Fruit fly (Drosophila melanogaster) whole organism, embryonic: ENCODE measurements around the gene CG34251.

Source experiments
- CG10209 ChIP-seq: fragments of 200-800 bp; sonication (Bioruptor generic); optimal IDR thresholded peaks from 3 replicates; lab custom pipeline; 2017; ENCODE audit warnings: missing biosample characterization, mild to moderate bottlenecking, missing genetic modification characterization, missing genetic modification reagents
- CG10274 ChIP-seq: fragments of 200-800 bp; sonication (Bioruptor generic); optimal IDR thresholded peaks from 3 replicates; lab custom pipeline; 2017; ENCODE audit warnings: missing biosample characterization, mild to moderate bottlenecking, missing genetic modification characterization
- CG10462 ChIP-seq: fragments of 200-800 bp; sonication (Bioruptor generic); optimal IDR thresholded peaks from 2 replicates; lab custom pipeline; 2016; ENCODE audit warnings: missing biosample characterization, missing genetic modification characterization
- CG11696 ChIP-seq: fragments of 200-800 bp; sonication (Bioruptor generic); IDR thresholded peaks from 2 replicates; pipeline ENCODE4 v1.3.6; 2022; ENCODE audit warnings: missing biosample characterization, missing genetic modification characterization
- CG13424 ChIP-seq: fragments of 200-800 bp; sonication (Bioruptor generic); optimal IDR thresholded peaks from 2 replicates; lab custom pipeline; 2019; ENCODE audit warnings: missing biosample characterization, mild to moderate bottlenecking, missing genetic modification characterization, moderate library complexity
- CG14014 ChIP-seq: fragments of 200-800 bp; sonication (Bioruptor generic); IDR thresholded peaks from 2 replicates; pipeline ENCODE4 v1.3.6; 2022; ENCODE audit warnings: missing biosample characterization, missing genetic modification characterization
- CG14965 ChIP-seq: fragments of 200-800 bp; sonication (Bioruptor generic); optimal IDR thresholded peaks from 2 replicates; lab custom pipeline; 2016; ENCODE audit warnings: missing biosample characterization, missing genetic modification characterization, borderline replicate concordance
- CG15514 ChIP-seq: fragments of 200-800 bp; sonication (Bioruptor generic); optimal IDR thresholded peaks from 3 replicates; lab custom pipeline; 2017; ENCODE audit warnings: missing biosample characterization, missing genetic modification characterization, mild to moderate bottlenecking, moderate library complexity, missing genetic modification reagents
- CG17568 ChIP-seq: fragments of 200-800 bp; sonication (Bioruptor generic); optimal IDR thresholded peaks from 2 replicates; lab custom pipeline; 2018; ENCODE audit warnings: missing biosample characterization, mild to moderate bottlenecking, missing genetic modification characterization, moderate library complexity
- CG18011 ChIP-seq: fragments of 200-800 bp; sonication (Bioruptor generic); optimal IDR thresholded peaks from 2 replicates; lab custom pipeline; 2017; ENCODE audit warnings: missing biosample characterization, missing genetic modification characterization, mild to moderate bottlenecking, moderate library complexity, missing genotype
- CG3281 ChIP-seq: fragments of 200-800 bp; sonication (Bioruptor generic); optimal IDR thresholded peaks from 3 replicates; lab custom pipeline; 2017; ENCODE audit warnings: missing biosample characterization, mild to moderate bottlenecking, missing genetic modification characterization
- CG4820 ChIP-seq: fragments of 200-800 bp; sonication (Bioruptor generic); optimal IDR thresholded peaks from 3 replicates; lab custom pipeline; 2016; ENCODE audit warnings: missing biosample characterization, missing genetic modification characterization
- CG6765 ChIP-seq: fragments of 200-800 bp; sonication (Bioruptor generic); optimal IDR thresholded peaks from 3 replicates; lab custom pipeline; 2017; ENCODE audit warnings: missing biosample characterization, mild to moderate bottlenecking, missing genetic modification characterization
- CG7357 ChIP-seq: fragments of 200-800 bp; sonication (Bioruptor generic); IDR thresholded peaks from 3 replicates; pipeline ENCODE4 v1.3.6; 2022; ENCODE audit warnings: missing biosample characterization, missing genetic modification characterization
- CG9932 ChIP-seq: fragments of 200-800 bp; sonication (Bioruptor generic); IDR thresholded peaks from 2 replicates; pipeline ENCODE4 v1.3.6; 2022; ENCODE audit warnings: missing biosample characterization, missing genetic modification characterization
- CrebB ChIP-seq: fragments of 200-800 bp; sonication (Bioruptor generic); optimal IDR thresholded peaks from 3 replicates; lab custom pipeline; 2018; ENCODE audit warnings: missing biosample characterization, mild to moderate bottlenecking, missing genetic modification characterization
- D ChIP-seq, 2 experiments: fragments of 200-800 bp in 1 of 2; fragments of >200 bp in 1 of 2; sonication (Bioruptor generic) in 1 of 2; optimal IDR thresholded peaks; 2 replicates in 1 of 2; 3 replicates in 1 of 2; lab custom pipeline; 2017; ENCODE audit warnings: mild to moderate bottlenecking in 1 of 2, missing biosample characterization in 1 of 2, missing genetic modification characterization in 1 of 2, missing genetic modification reagents in 1 of 2
- Deaf1 ChIP-seq: fragments of 200-800 bp; optimal IDR thresholded peaks from 3 replicates; lab custom pipeline; 2019; ENCODE audit warnings: missing biosample characterization, mild to moderate bottlenecking, missing genetic modification characterization, moderate library complexity
- Hr39 ChIP-seq: fragments of >200 bp; optimal IDR thresholded peaks from 2 replicates; lab custom pipeline; 2017
- Hr78 ChIP-seq, 2 experiments: fragments of 200-800 bp in 1 of 2; fragments of >200 bp in 1 of 2; sonication (Bioruptor generic) in 1 of 2; optimal IDR thresholded peaks; 2 replicates each; lab custom pipeline; 2017 to 2019; ENCODE audit warnings: missing biosample characterization in 2 of 2, missing genetic modification characterization in 2 of 2, mild to moderate bottlenecking in 1 of 2, moderate library complexity in 1 of 2
- MBD-R2 ChIP-seq: fragments of 200-800 bp; sonication (Bioruptor generic); IDR thresholded peaks from 2 replicates; pipeline ENCODE4 v1.3.6; 2022; ENCODE audit warnings: missing biosample characterization, missing genetic modification characterization
- Mad ChIP-seq: fragments of 200-800 bp; sonication (Bioruptor generic); optimal IDR thresholded peaks from 2 replicates; lab custom pipeline; 2016; ENCODE audit warnings: missing biosample characterization, missing genetic modification characterization
- Med ChIP-seq: fragments of 200-800 bp; sonication (Bioruptor generic); peaks from one replicate; lab custom pipeline; 2016; ENCODE audit warnings: missing biosample characterization, missing genetic modification characterization, mild to moderate bottlenecking, inconsistent platforms, moderate library complexity
- Neu2 ChIP-seq: fragments of 200-800 bp; sonication (Bioruptor generic); optimal IDR thresholded peaks from 3 replicates; lab custom pipeline; 2016; ENCODE audit warnings: missing biosample characterization, missing genetic modification characterization, borderline replicate concordance
- Nf-YB ChIP-seq: fragments of 200-800 bp; sonication (Bioruptor generic); optimal IDR thresholded peaks from 3 replicates; lab custom pipeline; 2019; ENCODE audit warnings: missing biosample characterization, mild to moderate bottlenecking, missing genetic modification characterization, moderate library complexity
- Nf-YC ChIP-seq: fragments of 200-800 bp; optimal IDR thresholded peaks from 3 replicates; lab custom pipeline; 2019; ENCODE audit warnings: missing biosample characterization, mild to moderate bottlenecking, missing genetic modification characterization, moderate library complexity
- Six4 ChIP-seq: fragments of 200-800 bp; sonication (Bioruptor generic); optimal IDR thresholded peaks from 2 replicates; lab custom pipeline; 2016; ENCODE audit warnings: missing biosample characterization, missing genetic modification characterization
- Stat92E ChIP-seq, 3 experiments: fragments of >200 bp in 2 of 3; fragments of 200-800 bp in 1 of 3; sonication (Bioruptor generic) in 1 of 3; optimal IDR thresholded peaks; 2 replicates each; lab custom pipeline; 2017 to 2019; ENCODE audit warnings: missing biosample characterization in 3 of 3, missing genetic modification characterization in 3 of 3, mild to moderate bottlenecking in 1 of 3, moderate library complexity in 1 of 3
- Xbp1 ChIP-seq: fragments of 200-800 bp; sonication (Bioruptor generic); optimal IDR thresholded peaks from 3 replicates; lab custom pipeline; 2016; ENCODE audit warnings: missing biosample characterization, mild to moderate bottlenecking, missing genetic modification characterization
- amos ChIP-seq: fragments of 200-800 bp; sonication (Bioruptor generic); IDR thresholded peaks from 2 replicates; pipeline ENCODE4 v1.3.6; 2022; ENCODE audit warnings: missing biosample characterization, missing genetic modification characterization; ENCODE audit not compliant: partially characterized antibody
- br ChIP-seq: fragments of >200 bp; optimal IDR thresholded peaks from 2 replicates; lab custom pipeline; 2017
- chinmo ChIP-seq: fragments of 200-800 bp; sonication (Bioruptor generic); IDR thresholded peaks from 4 replicates; pipeline ENCODE4 v1.3.6; 2022; ENCODE audit warnings: missing biosample characterization, missing genetic modification characterization; ENCODE audit not compliant: partially characterized antibody
- ci ChIP-seq: fragments of 200-800 bp; sonication (Bioruptor generic); IDR thresholded peaks from 3 replicates; pipeline ENCODE4 v1.3.6; 2022; ENCODE audit warnings: missing biosample characterization, missing genetic modification characterization
- dan ChIP-seq: fragments of 200-800 bp; sonication (Bioruptor generic); IDR thresholded peaks from 2 replicates; pipeline ENCODE4 v1.3.6; 2022; ENCODE audit warnings: missing biosample characterization, missing genetic modification characterization
- dimm ChIP-seq: fragments of 200-800 bp; sonication (Bioruptor generic); IDR thresholded peaks from 2 replicates; pipeline ENCODE4 v1.3.6; 2022; ENCODE audit warnings: missing biosample characterization, missing genetic modification characterization
- dysf ChIP-seq: fragments of 200-800 bp; sonication (Bioruptor generic); IDR thresholded peaks from 3 replicates; pipeline ENCODE4 v1.3.6; 2022; ENCODE audit warnings: missing biosample characterization, missing genetic modification characterization
- en ChIP-seq: fragments of 200-800 bp; sonication (Bioruptor generic); optimal IDR thresholded peaks from 2 replicates; lab custom pipeline; 2016; ENCODE audit warnings: missing biosample characterization, missing genetic modification characterization
- eyg ChIP-seq: fragments of 200-800 bp; sonication (Bioruptor generic); optimal IDR thresholded peaks from 3 replicates; lab custom pipeline; 2016; ENCODE audit warnings: missing biosample characterization, missing genetic modification characterization
- fd96Cb ChIP-seq: fragments of 200-800 bp; sonication (Bioruptor generic); optimal IDR thresholded peaks from 2 replicates; lab custom pipeline; 2018; ENCODE audit warnings: missing biosample characterization, mild to moderate bottlenecking, missing genetic modification characterization, moderate library complexity
- gem ChIP-seq: fragments of 200-800 bp; sonication (Bioruptor generic); optimal IDR thresholded peaks from 2 replicates; lab custom pipeline; 2019; ENCODE audit warnings: missing biosample characterization, mild to moderate bottlenecking, missing genetic modification characterization, moderate library complexity
- gsb-n ChIP-seq: fragments of 200-800 bp; sonication (Bioruptor generic); optimal IDR thresholded peaks from 3 replicates; lab custom pipeline; 2018; ENCODE audit warnings: missing biosample characterization, mild to moderate bottlenecking, missing genetic modification characterization
- insv ChIP-seq, 2 experiments: fragments of 200-800 bp; sonication (Bioruptor generic); optimal IDR thresholded peaks; 3 replicates each; lab custom pipeline; 2016 to 2018; ENCODE audit warnings: missing biosample characterization in 2 of 2, missing genetic modification characterization in 2 of 2
- mld ChIP-seq: fragments of 200-800 bp; sonication (Bioruptor generic); IDR thresholded peaks from 3 replicates; pipeline ENCODE4 v1.3.6; 2022; ENCODE audit warnings: missing biosample characterization, missing genetic modification characterization; ENCODE audit not compliant: partially characterized antibody
- nau ChIP-seq: fragments of 200-800 bp; sonication (Bioruptor generic); optimal IDR thresholded peaks from 3 replicates; lab custom pipeline; 2017; ENCODE audit warnings: missing biosample characterization, mild to moderate bottlenecking, missing genetic modification characterization, missing genetic modification reagents
- oc ChIP-seq: fragments of 200-800 bp; sonication (Bioruptor generic); optimal IDR thresholded peaks from 2 replicates; lab custom pipeline; 2018; ENCODE audit warnings: missing biosample characterization, mild to moderate bottlenecking, missing genetic modification characterization, moderate library complexity
- pzg ChIP-seq: fragments of 200-800 bp; sonication (Bioruptor generic); optimal IDR thresholded peaks from 3 replicates; lab custom pipeline; 2018; ENCODE audit warnings: missing biosample characterization, mild to moderate bottlenecking, missing genetic modification characterization, moderate library complexity
- sens ChIP-seq: fragments of 200-800 bp; sonication (Bioruptor generic); peaks from one replicate; lab custom pipeline; 2016; ENCODE audit warnings: missing biosample characterization, missing genetic modification characterization
- unpg ChIP-seq: fragments of 200-800 bp; sonication (Bioruptor generic); optimal IDR thresholded peaks from 3 replicates; lab custom pipeline; 2018; ENCODE audit warnings: missing biosample characterization, mild to moderate bottlenecking, missing genetic modification characterization, moderate library complexity
- wor ChIP-seq: fragments of 200-800 bp; sonication (Bioruptor generic); IDR thresholded peaks from 2 replicates; pipeline ENCODE4 v1.3.6; 2022; ENCODE audit warnings: missing biosample characterization, missing genetic modification characterization
- zen ChIP-seq: fragments of 200-800 bp; sonication (Bioruptor generic); optimal IDR thresholded peaks from 3 replicates; lab custom pipeline; 2018; ENCODE audit warnings: missing biosample characterization, mild to moderate bottlenecking, missing genetic modification characterization, moderate library complexity

CG34251 gene

DNA sequence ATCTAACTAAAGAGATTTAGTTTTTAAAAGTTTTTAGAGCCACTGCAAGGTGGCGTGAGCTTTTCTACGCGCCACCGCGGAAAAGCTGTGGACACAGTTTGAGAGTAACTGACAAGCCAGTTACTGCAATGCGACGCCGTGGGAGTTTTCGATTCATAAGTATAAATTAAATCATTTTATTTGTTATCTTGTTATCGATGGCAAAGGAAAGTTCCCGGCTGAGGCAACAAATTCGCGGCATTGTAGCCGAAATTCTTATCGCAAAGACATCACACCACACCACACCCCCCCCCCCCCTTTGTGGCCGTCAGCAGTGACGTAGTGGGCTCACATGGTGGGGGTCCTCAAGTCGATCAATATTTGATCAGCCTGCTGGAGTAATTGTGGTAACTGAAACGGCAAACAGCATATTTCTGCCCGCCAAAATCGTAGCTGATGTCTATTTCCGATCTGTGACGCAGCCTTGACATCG is 15.5 kb upstream of the CG34251 start (continued):
- peak; percentile 12 for TF ChIP-seq CG18011 (GFP tag; lab: Kevin White, UChicago)
- TF ChIP-seq CG15514 (GFP tag; lab: Kevin White, UChicago) = peak; percentile 70
- TF ChIP-seq en = no peak
- TF ChIP-seq mld (GFP tag; lab: Robert Waterston, UW) = no peak
- no peak for TF ChIP-seq zen
- no peak for TF ChIP-seq br (lab: Kevin White, UChicago)
- peak; percentile 73 for TF ChIP-seq CG3281
- no peak for TF ChIP-seq CG14965
- peak; percentile 46 for TF ChIP-seq CG10209 (GFP tag; lab: Kevin White, UChicago)
- TF ChIP-seq Hr78 (GFP tag; optimal IDR thresholded peaks at IDR 0.05; lab: Kevin White, UChicago) = no peak
- TF ChIP-seq Stat92E (GFP tag; optimal IDR thresholded peaks at IDR 0.05; lab: Kevin White, UChicago) = no peak
- TF ChIP-seq chinmo (GFP tag; lab: Robert Waterston, UW) = peak; percentile 90
- TF ChIP-seq eyg = no peak
- peak; percentile 33 for TF ChIP-seq CG10274 (GFP tag; lab: Kevin White, UChicago)
- no peak for TF ChIP-seq oc
- peak; percentile 51 for TF ChIP-seq CrebB (tag; lab: Kevin White, UChicago)
- TF ChIP-seq CG14014 (GFP tag; lab: Robert Waterston, UW) = peak; percentile 27; the same call in 1 of the 2 replicates
- TF ChIP-seq Nf-YC (tag; lab: Kevin White, UChicago) = no peak
- TF ChIP-seq dan (GFP tag; lab: Robert Waterston, UW) = no peak
- TF ChIP-seq D (optimal IDR thresholded peaks at IDR 0.05; lab: Kevin White, UChicago) = no peak
- peak; percentile 8 for TF ChIP-seq D (GFP tag; optimal IDR thresholded peaks at IDR 0.05; lab: Kevin White, UChicago)
- TF ChIP-seq Xbp1 (GFP tag; lab: Kevin White, UChicago) = no peak
- TF ChIP-seq CG9932 (GFP tag; lab: Robert Waterston, UW) = peak; percentile 35; the same call in 1 of the 2 replicates
- peak; percentile 7 for TF ChIP-seq unpg
- TF ChIP-seq wor = no peak
- peak; percentile 36 for TF ChIP-seq CG17568 (GFP tag; lab: Kevin White, UChicago)
- TF ChIP-seq gsb-n (tag; lab: Kevin White, UChicago) = no peak
- TF ChIP-seq fd96Cb = peak; percentile 9
- TF ChIP-seq ci = peak; percentile 74; the same call in 2 of the 3 replicates
- TF ChIP-seq sens = no peak
- TF ChIP-seq insv (GFP tag; optimal IDR thresholded peaks at IDR 0.05; lab: Kevin White, UChicago) = no peak
- TF ChIP-seq CG13424 (tag; lab: Kevin White, UChicago) = peak; percentile 39
- 0 out of 2 replicates have a peak, but pooled peaks have one; percentile 24 for TF ChIP-seq MBD-R2 (GFP tag; lab: Robert Waterston, UW)
- TF ChIP-seq CG10462 (GFP tag; lab: Kevin White, UChicago) = no peak
- TF ChIP-seq dimm (GFP tag; lab: Robert Waterston, UW) = no peak
- no peak for TF ChIP-seq dysf (GFP tag; lab: Robert Waterston, UW)
- TF ChIP-seq Neu2 (GFP tag; lab: Kevin White, UChicago) = no peak
- TF ChIP-seq pzg (GFP tag; lab: Kevin White, UChicago) = peak; percentile 9
- TF ChIP-seq Hr39 = no peak
- no peak for TF ChIP-seq CG7357
- TF ChIP-seq Six4 (GFP tag; lab: Kevin White, UChicago) = no peak
- TF ChIP-seq amos (GFP tag; lab: Robert Waterston, UW) = no peak; the same call in 1 of the 2 replicates
- no peak for TF ChIP-seq Mad (GFP tag; lab: Kevin White, UChicago)
- no peak for TF ChIP-seq Deaf1 (tag; lab: Kevin White, UChicago)
- TF ChIP-seq CG11696 (GFP tag; lab: Robert Waterston, UW) = no peak
- TF ChIP-seq Nf-YB = peak; percentile 17
- TF ChIP-seq nau (GFP tag; lab: Kevin White, UChicago) = peak; percentile 71
- TF ChIP-seq CG4820 (GFP tag; lab: Kevin White, UChicago) = no peak
- peak; percentile 89 for TF ChIP-seq Med (GFP tag; lab: Kevin White, UChicago)
- peak; percentile 74 for TF ChIP-seq CG6765 (GFP tag; lab: Kevin White, UChicago)
- no peak for TF ChIP-seq gem (tag; lab: Kevin White, UChicago)
